Worm (Caenorhabditis elegans) whole organism, early embryonic: ENCODE data around the gene M88.4.

Experiments used
- B0310.2 ChIP-seq: sonication (generic microtip); optimal IDR thresholded peaks from 2 replicates; lab custom pipeline; 2016; ENCODE audit warnings: mild to moderate bottlenecking, missing genetic modification characterization, missing compliant biosample characterization
- F13C5.2 ChIP-seq: sonication (generic microtip); optimal IDR thresholded peaks from 2 replicates; lab custom pipeline; 2017; ENCODE audit warnings: mild to moderate bottlenecking, missing genetic modification characterization, inconsistent platforms, missing compliant biosample characterization
- aly-1 ChIP-seq: sonication (generic microtip); optimal IDR thresholded peaks from 2 replicates; lab custom pipeline; 2016; ENCODE audit warnings: missing genetic modification characterization, missing compliant biosample characterization
- ama-1 ChIP-seq: fragments of 150-350 bp; optimal IDR thresholded peaks from 2 replicates; lab custom pipeline; 2014
- ceh-13 ChIP-seq: fragments of 200-800 bp; sonication (Bioruptor generic); optimal IDR thresholded peaks from 2 replicates; lab custom pipeline; 2018; ENCODE audit warnings: mild to moderate bottlenecking, missing genetic modification characterization, missing compliant biosample characterization
- ceh-36 ChIP-seq: sonication (generic microtip); optimal IDR thresholded peaks from 2 replicates; lab custom pipeline; 2016; ENCODE audit warnings: missing genetic modification characterization, inconsistent platforms, missing compliant biosample characterization
- ets-7 ChIP-seq: sonication (generic microtip); optimal IDR thresholded peaks from 2 replicates; lab custom pipeline; 2016; ENCODE audit warnings: missing genotype, missing genetic modification characterization, missing compliant biosample characterization
- flt-1 ChIP-seq: fragments of 200-800 bp; sonication (Bioruptor generic); IDR thresholded peaks from 2 replicates; pipeline ENCODE4 v1.3.6; 2022; ENCODE audit warnings: missing genetic modification characterization, missing compliant biosample characterization
- hmbx-1 ChIP-seq: sonication (generic microtip); optimal IDR thresholded peaks from 2 replicates; lab custom pipeline; 2016; ENCODE audit warnings: mild to moderate bottlenecking, missing genetic modification characterization, missing compliant biosample characterization
- hmg-4 ChIP-seq: fragments of 200-800 bp; sonication (Bioruptor generic); optimal IDR thresholded peaks from 2 replicates; lab custom pipeline; 2018; ENCODE audit warnings: mild to moderate bottlenecking, missing genetic modification characterization, missing compliant biosample characterization
- hnd-1 ChIP-seq: sonication (generic microtip); optimal IDR thresholded peaks from 2 replicates; lab custom pipeline; 2016; ENCODE audit warnings: missing genetic modification characterization, missing compliant biosample characterization
- pes-1 ChIP-seq: fragments of 200-800 bp; sonication (Bioruptor generic); IDR thresholded peaks from 2 replicates; pipeline ENCODE4 v1.3.6; 2022; ENCODE audit warnings: missing genetic modification reagents, missing genetic modification characterization, missing compliant biosample characterization
- scrt-1 ChIP-seq: fragments of 200-800 bp; sonication (Bioruptor generic); IDR thresholded peaks from 2 replicates; pipeline ENCODE4 v1.3.6; 2022; ENCODE audit warnings: missing genetic modification characterization, missing compliant biosample characterization
- sea-1 ChIP-seq: fragments of 200-800 bp; sonication (Bioruptor generic); conservative IDR thresholded peaks from 2 replicates; pipeline ENCODE4 v1.3.6; 2022; ENCODE audit warnings: missing genetic modification characterization, missing compliant biosample characterization
- tbx-11 ChIP-seq: fragments of 200-800 bp; sonication (Bioruptor generic); IDR thresholded peaks from 2 replicates; pipeline ENCODE4 v1.3.6; 2022; ENCODE audit warnings: missing genetic modification characterization, missing compliant biosample characterization
- tbx-37 ChIP-seq: fragments of 200-800 bp; sonication (Bioruptor generic); conservative IDR thresholded peaks from 2 replicates; pipeline ENCODE4 v1.3.6; 2022; ENCODE audit warnings: missing genetic modification reagents, missing genetic modification characterization, missing compliant biosample characterization
- tra-4 ChIP-seq: sonication (generic microtip); optimal IDR thresholded peaks from 2 replicates; lab custom pipeline; 2017; ENCODE audit warnings: missing genetic modification characterization, missing compliant biosample characterization

M88.4 gene

ce11 chrIII:4524071-4524470 lies 24.8 kb upstream of the M88.4 start:
- TF ChIP-seq ceh-36 (tag; lab: Kevin White, UChicago) (peak; percentile 59), flt-1 (GFP tag; lab: Robert Waterston, UW) (no peak)

ce11 chrIII:4525998-4526397 lies 22.8 kb upstream of the M88.4 start:
- TF ChIP-seq F13C5.2 (tag; lab: Kevin White, UChicago) (no peak), hmg-4 (no peak), tra-4 (no peak), sea-1 (GFP tag; lab: Robert Waterston, UW) (no peak), tbx-37 (no peak), flt-1 (GFP tag; lab: Robert Waterston, UW) (no peak), hnd-1 (no peak), pes-1 (no peak)

ce11 chrIII:4530968-4531367 lies 17.9 kb upstream of the M88.4 start:
- TF ChIP-seq ets-7 (tag; lab: Kevin White, UChicago): no peak
- TF ChIP-seq hmbx-1 (tag; lab: Kevin White, UChicago): no peak
- TF ChIP-seq hnd-1: no peak
- no peak for TF ChIP-seq tra-4

- TF ChIP-seq aly-1 (tag; lab: Kevin White, UChicago): no peak
- TF ChIP-seq ama-1 (lab: Kevin White, UChicago): no peak
- TF ChIP-seq pes-1: no peak
- TF ChIP-seq sea-1 (GFP tag; lab: Robert Waterston, UW): no peak
- TF ChIP-seq ceh-13: no peak
- no peak for TF ChIP-seq hnd-1
- no peak for TF ChIP-seq scrt-1
- TF ChIP-seq tbx-37: no peak
- no peak for TF ChIP-seq tra-4
- no peak for TF ChIP-seq flt-1 (GFP tag; lab: Robert Waterston, UW)
- no peak for TF ChIP-seq F13C5.2 (tag; lab: Kevin White, UChicago)
- no peak for TF ChIP-seq ceh-36 (tag; lab: Kevin White, UChicago)
- TF ChIP-seq B0310.2 (tag; lab: Kevin White, UChicago): no peak
- no peak for TF ChIP-seq hmg-4
- no peak for TF ChIP-seq hmbx-1 (tag; lab: Kevin White, UChicago)
- TF ChIP-seq tbx-11 (GFP tag; lab: Robert Waterston, UW): no peak
- TF ChIP-seq ets-7 (tag; lab: Kevin White, UChicago): no peak
Observed at ce11 chrIII:4540604-4541003, 8.2 kb upstream of the M88.4 start, which contains the start of gene ugt-62. TSS of gene ugt-62 (minus strand) at chrIII:4540623.

- TF ChIP-seq hnd-1 (peak; percentile 18), ama-1 (lab: Kevin White, UChicago) (no peak), ets-7 (tag; lab: Kevin White, UChicago) (no peak), ceh-13 (no peak), flt-1 (GFP tag; lab: Robert Waterston, UW) (peak; percentile 30; the same call in 1 of the 2 replicates), hmbx-1 (tag; lab: Kevin White, UChicago) (no peak), scrt-1 (no peak), sea-1 (GFP tag; lab: Robert Waterston, UW) (no peak), tbx-37 (no peak), F13C5.2 (tag; lab: Kevin White, UChicago) (peak; percentile 38), tra-4 (no peak), aly-1 (tag; lab: Kevin White, UChicago) (no peak), ceh-36 (tag; lab: Kevin White, UChicago) (no peak), pes-1 (no peak), B0310.2 (tag; lab: Kevin White, UChicago) (no peak)
Observed at ce11 chrIII:4542362-4542931, 6.4 kb upstream of the M88.4 start, which contains the start of the genes mrps-34 and cisd-3.1. TSS of gene mrps-34 (minus strand) at chrIII:4542452. TSS of gene cisd-3.1 (plus strand) at chrIII:4542881.

ce11 chrIII:4544959-4545358 lies 3.9 kb upstream of the M88.4 start, which contains the start of gene M88.3:
TSS of gene M88.3 (minus strand) at chrIII:4545059.
- TF ChIP-seq flt-1 (GFP tag; lab: Robert Waterston, UW) (no peak), ceh-13 (no peak), pes-1 (no peak), aly-1 (tag; lab: Kevin White, UChicago) (no peak), B0310.2 (tag; lab: Kevin White, UChicago) (no peak), scrt-1 (no peak), tra-4 (no peak), F13C5.2 (tag; lab: Kevin White, UChicago) (no peak), ets-7 (tag; lab: Kevin White, UChicago) (no peak), tbx-11 (GFP tag; lab: Robert Waterston, UW) (no peak), hmbx-1 (tag; lab: Kevin White, UChicago) (no peak), ama-1 (lab: Kevin White, UChicago) (no peak), hmg-4 (no peak), ceh-36 (tag; lab: Kevin White, UChicago) (no peak)

ce11 chrIII:4551963-4552362 lies 3.1 kb downstream of the M88.4 start:
- TF ChIP-seq ceh-13 (no peak), pes-1 (no peak), ama-1 (lab: Kevin White, UChicago) (no peak), ceh-36 (tag; lab: Kevin White, UChicago) (no peak)

ce11 chrIII:4552872-4553271 lies 4.0 kb downstream of the M88.4 start:
- no peak for TF ChIP-seq pes-1
- no peak for TF ChIP-seq sea-1 (GFP tag; lab: Robert Waterston, UW)
- no peak for TF ChIP-seq B0310.2 (tag; lab: Kevin White, UChicago)

ce11 chrIII:4553316-4553715 lies 4.5 kb downstream of the M88.4 start, which contains the start of gene imph-1:
TSS of gene imph-1 (plus strand) at chrIII:4553616.
- TF ChIP-seq tbx-37 (no peak), flt-1 (GFP tag; lab: Robert Waterston, UW) (no peak), hnd-1 (no peak), hmbx-1 (tag; lab: Kevin White, UChicago) (no peak), tbx-11 (GFP tag; lab: Robert Waterston, UW) (no peak), scrt-1 (no peak), ets-7 (tag; lab: Kevin White, UChicago) (no peak), aly-1 (tag; lab: Kevin White, UChicago) (no peak), tra-4 (no peak), ama-1 (lab: Kevin White, UChicago) (no peak), pes-1 (no peak)
